Worm (Caenorhabditis elegans) whole organism, mixed stage, embryonic: ENCODE results near the gene C17E7.12.

Experiments used
- M03D4.4 ChIP-seq: sonication (generic microtip); optimal IDR thresholded peaks from 2 replicates; lab custom pipeline; 2017; ENCODE audit warnings: mild to moderate bottlenecking, missing genetic modification characterization, missing compliant biosample characterization
- bed-3 ChIP-seq: fragments of 200-800 bp; sonication (Bioruptor generic); optimal IDR thresholded peaks from 3 replicates; lab custom pipeline; 2018; ENCODE audit warnings: mild to moderate bottlenecking, missing genetic modification characterization, moderate library complexity, missing compliant biosample characterization
- blmp-1 ChIP-seq: fragments of 150-350 bp; optimal IDR thresholded peaks from 2 replicates; lab custom pipeline; 2014; ENCODE audit warnings: missing biosample characterization, missing genetic modification characterization
- ceh-39 ChIP-seq: fragments of 150-350 bp; optimal IDR thresholded peaks from 2 replicates; lab custom pipeline; 2014; ENCODE audit warnings: missing biosample characterization, missing genetic modification characterization
- ceh-43 ChIP-seq: fragments of 200-800 bp; sonication (Bioruptor generic); optimal IDR thresholded peaks from 2 replicates; lab custom pipeline; 2018; ENCODE audit warnings: mild to moderate bottlenecking, missing genetic modification characterization, moderate library complexity, missing compliant biosample characterization
- ceh-83 ChIP-seq: fragments of 200-800 bp; sonication (Bioruptor generic); optimal IDR thresholded peaks from 2 replicates; lab custom pipeline; 2018; ENCODE audit warnings: mild to moderate bottlenecking, missing genetic modification characterization, missing compliant biosample characterization
- ces-1 ChIP-seq: fragments of 150-350 bp; optimal IDR thresholded peaks from 2 replicates; lab custom pipeline; 2014; ENCODE audit warnings: missing biosample characterization, missing genetic modification reagents, missing genetic modification characterization
- cnd-1 ChIP-seq: fragments of 200-800 bp; sonication (Bioruptor generic); optimal IDR thresholded peaks from 2 replicates; lab custom pipeline; 2018; ENCODE audit warnings: mild to moderate bottlenecking, missing genetic modification characterization, missing compliant biosample characterization
- drap-1 ChIP-seq: fragments of 200-800 bp; sonication (Bioruptor generic); optimal IDR thresholded peaks from 3 replicates; lab custom pipeline; 2018; ENCODE audit warnings: mild to moderate bottlenecking, missing genetic modification characterization, missing compliant biosample characterization
- elt-3 ChIP-seq: fragments of 150-350 bp; optimal IDR thresholded peaks from 2 replicates; lab custom pipeline; 2014; ENCODE audit warnings: missing biosample characterization, missing genetic modification characterization
- flh-1 ChIP-seq: fragments of 200-800 bp; sonication (Bioruptor generic); optimal IDR thresholded peaks from 2 replicates; lab custom pipeline; 2018; ENCODE audit warnings: mild to moderate bottlenecking, missing genetic modification characterization, moderate library complexity, missing compliant biosample characterization
- ham-2 ChIP-seq: fragments of 200-800 bp; sonication (Bioruptor generic); optimal IDR thresholded peaks from 2 replicates; lab custom pipeline; 2018; ENCODE audit warnings: mild to moderate bottlenecking, missing genetic modification characterization, missing compliant biosample characterization
- lin-13 ChIP-seq: fragments of 150-350 bp; optimal IDR thresholded peaks from 2 replicates; lab custom pipeline; 2014; ENCODE audit warnings: missing biosample characterization, missing genetic modification characterization
- lin-32 ChIP-seq: fragments of 200-800 bp; sonication (Bioruptor generic); optimal IDR thresholded peaks from 2 replicates; lab custom pipeline; 2018; ENCODE audit warnings: mild to moderate bottlenecking, missing genetic modification characterization, missing compliant biosample characterization
- lsy-2 ChIP-seq: fragments of 150-350 bp; optimal IDR thresholded peaks from 2 replicates; lab custom pipeline; 2014; ENCODE audit warnings: missing biosample characterization, missing genetic modification characterization
- mab-5 ChIP-seq: fragments of 150-350 bp; optimal IDR thresholded peaks from 2 replicates; lab custom pipeline; 2014; ENCODE audit warnings: missing biosample characterization, missing genetic modification characterization
- mls-2 ChIP-seq: sonication (generic microtip); optimal IDR thresholded peaks from 2 replicates; lab custom pipeline; 2016; ENCODE audit warnings: mild to moderate bottlenecking, missing genetic modification characterization, moderate library complexity, missing compliant biosample characterization
- nhr-12 ChIP-seq: fragments of 150-350 bp; optimal IDR thresholded peaks from 2 replicates; lab custom pipeline; 2014; ENCODE audit warnings: missing biosample characterization, missing genetic modification characterization
- nhr-2 ChIP-seq: fragments of 150-350 bp; optimal IDR thresholded peaks from 2 replicates; lab custom pipeline; 2014; ENCODE audit warnings: missing biosample characterization, missing genetic modification characterization
- nhr-237 ChIP-seq: fragments of 150-350 bp; optimal IDR thresholded peaks from 2 replicates; lab custom pipeline; 2014; ENCODE audit warnings: missing biosample characterization, missing genetic modification characterization
- nhr-28 ChIP-seq: fragments of 150-350 bp; optimal IDR thresholded peaks from 2 replicates; lab custom pipeline; 2014; ENCODE audit warnings: missing biosample characterization, missing genetic modification characterization
- nhr-76 ChIP-seq: sonication (generic microtip); optimal IDR thresholded peaks from 2 replicates; lab custom pipeline; 2017; ENCODE audit warnings: missing biosample characterization, missing genetic modification characterization
- pha-4 ChIP-seq: fragments of 150-350 bp; optimal IDR thresholded peaks from 2 replicates; lab custom pipeline; 2018; ENCODE audit warnings: missing biosample characterization, missing genetic modification reagents, missing genetic modification characterization
- sem-2 ChIP-seq: fragments of 200-800 bp; sonication (Bioruptor generic); optimal IDR thresholded peaks from 2 replicates; lab custom pipeline; 2018; ENCODE audit warnings: mild to moderate bottlenecking, missing genetic modification characterization, missing compliant biosample characterization
- sptf-1 ChIP-seq: sonication (generic microtip); optimal IDR thresholded peaks from 2 replicates; lab custom pipeline; 2017; ENCODE audit warnings: mild to moderate bottlenecking, missing genetic modification characterization, moderate library complexity, missing compliant biosample characterization
- tbx-8 ChIP-seq: fragments of 200-800 bp; sonication (Bioruptor generic); optimal IDR thresholded peaks from 2 replicates; lab custom pipeline; 2018; ENCODE audit warnings: mild to moderate bottlenecking, missing genetic modification characterization, moderate library complexity, missing compliant biosample characterization
- unc-120 ChIP-seq: sonication (generic microtip); optimal IDR thresholded peaks from 2 replicates; lab custom pipeline; 2017; ENCODE audit warnings: missing genetic modification characterization, missing compliant biosample characterization; ENCODE audit not compliant: poor library complexity, severe bottlenecking
- unc-39 ChIP-seq: fragments of 150-350 bp; optimal IDR thresholded peaks from 2 replicates; lab custom pipeline; 2014; ENCODE audit warnings: missing biosample characterization, missing genetic modification characterization
- unc-62 ChIP-seq: fragments of 150-350 bp; optimal IDR thresholded peaks from 2 replicates; lab custom pipeline; 2014; ENCODE audit warnings: missing biosample characterization, missing genetic modification reagents, missing genetic modification characterization
- ztf-11 ChIP-seq: fragments of 150-350 bp; optimal IDR thresholded peaks from 2 replicates; lab custom pipeline; 2014; ENCODE audit warnings: missing biosample characterization, missing genetic modification characterization

C17E7.12 gene

ce11 chrV:3857778-3858177, 34.0 kb downstream of the C17E7.12 start, which contains the start of gene nhr-188:
Gene nhr-188, minus strand, starts transcription at chrV:3857861.
- TF ChIP-seq ces-1 (GFP tag; lab: Kevin White, UChicago), result peak; percentile 41
- TF ChIP-seq lin-13 (tag; lab: Kevin White, UChicago), result no peak

- no peak for TF ChIP-seq nhr-2 (tag; lab: Kevin White, UChicago)
- TF ChIP-seq unc-39 (tag; lab: Kevin White, UChicago), result no peak
- TF ChIP-seq lin-13 (tag; lab: Kevin White, UChicago), result no peak
- no peak for TF ChIP-seq ceh-39 (tag; lab: Kevin White, UChicago)
- no peak for TF ChIP-seq nhr-76 (tag; lab: Kevin White, UChicago)
- no peak for TF ChIP-seq nhr-12 (tag; lab: Kevin White, UChicago)
- TF ChIP-seq mls-2, result no peak
- TF ChIP-seq cnd-1 (tag; lab: Kevin White, UChicago), result no peak
- TF ChIP-seq ceh-43 (GFP tag; lab: Kevin White, UChicago), result no peak
- TF ChIP-seq pha-4 (tag; lab: Kevin White, UChicago), result no peak
- no peak for TF ChIP-seq unc-120 (tag; lab: Kevin White, UChicago)
Observed at ce11 chrV:3855916-3856315, 35.9 kb downstream of the C17E7.12 start.

ce11 chrV:3854847-3855246, 37.0 kb downstream of the C17E7.12 start, which contains the start of gene nhr-186:
Gene nhr-186, minus strand, starts transcription at chrV:3854947.
- TF ChIP-seq nhr-12 (tag; lab: Kevin White, UChicago) (no peak), nhr-2 (tag; lab: Kevin White, UChicago) (no peak), lsy-2 (tag; lab: Kevin White, UChicago) (no peak), nhr-28 (tag; lab: Kevin White, UChicago) (no peak), mls-2 (no peak), sem-2 (GFP tag; lab: Kevin White, UChicago) (no peak), drap-1 (GFP tag; lab: Kevin White, UChicago) (no peak), ham-2 (no peak), ceh-39 (tag; lab: Kevin White, UChicago) (no peak), ces-1 (GFP tag; lab: Kevin White, UChicago) (no peak), sptf-1 (no peak), blmp-1 (tag; lab: Kevin White, UChicago) (no peak)
- TF ChIP-seq, all 35 proteins: peak for 0

ce11 chrV:3851760-3852159, 40.1 kb downstream of the C17E7.12 start:
- TF ChIP-seq elt-3, result no peak
- no peak for TF ChIP-seq ceh-39 (tag; lab: Kevin White, UChicago)

- no peak for TF ChIP-seq flh-1
- TF ChIP-seq nhr-28 (tag; lab: Kevin White, UChicago), result no peak
- no peak for TF ChIP-seq drap-1 (GFP tag; lab: Kevin White, UChicago)
- no peak for TF ChIP-seq nhr-76 (tag; lab: Kevin White, UChicago)
- no peak for TF ChIP-seq unc-62
- TF ChIP-seq ham-2, result no peak
- no peak for TF ChIP-seq ces-1 (GFP tag; lab: Kevin White, UChicago)
- TF ChIP-seq ceh-39 (tag; lab: Kevin White, UChicago), result no peak
- no peak for TF ChIP-seq nhr-12 (tag; lab: Kevin White, UChicago)
- TF ChIP-seq sptf-1, result no peak
- no peak for TF ChIP-seq ztf-11
- no peak for TF ChIP-seq nhr-2 (tag; lab: Kevin White, UChicago)
- TF ChIP-seq unc-39 (tag; lab: Kevin White, UChicago), result no peak
- no peak for TF ChIP-seq sem-2 (GFP tag; lab: Kevin White, UChicago)
- no peak for TF ChIP-seq tbx-8 (GFP tag; lab: Kevin White, UChicago)
- no peak for TF ChIP-seq blmp-1 (tag; lab: Kevin White, UChicago)
Observed at ce11 chrV:3847268-3847667, 44.6 kb downstream of the C17E7.12 start, which contains the start of gene nhr-185. Gene nhr-185, minus strand, starts transcription at chrV:3847368.

ce11 chrV:3843926-3844325, 47.9 kb downstream of the C17E7.12 start, which contains the start of gene ugt-32:
Gene ugt-32, minus strand, starts transcription at chrV:3844007.
- TF ChIP-seq drap-1 (GFP tag; lab: Kevin White, UChicago) (no peak), M03D4.4 (no peak), nhr-28 (tag; lab: Kevin White, UChicago) (no peak), mab-5 (no peak), ceh-43 (GFP tag; lab: Kevin White, UChicago) (no peak)

- TF ChIP-seq lsy-2 (tag; lab: Kevin White, UChicago) (no peak), nhr-2 (tag; lab: Kevin White, UChicago) (no peak), ceh-83 (GFP tag; lab: Kevin White, UChicago) (no peak), nhr-237 (tag; lab: Kevin White, UChicago) (no peak), drap-1 (GFP tag; lab: Kevin White, UChicago) (no peak), mab-5 (no peak), nhr-76 (tag; lab: Kevin White, UChicago) (no peak), sem-2 (GFP tag; lab: Kevin White, UChicago) (no peak), bed-3 (GFP tag; lab: Kevin White, UChicago) (no peak), nhr-12 (tag; lab: Kevin White, UChicago) (no peak), lin-32 (no peak), cnd-1 (tag; lab: Kevin White, UChicago) (no peak), ceh-43 (GFP tag; lab: Kevin White, UChicago) (no peak)
Observed at ce11 chrV:3841462-3841861, 50.4 kb downstream of the C17E7.12 start.
